Fruit fly (Drosophila melanogaster) whole organism, embryonic: Measurements from ENCODE around the gene Gyc89Da.
A peak's percentile ranks its signal among the peaks of the same experiment; 100 is the strongest.

Experiments
- Abd-B ChIP-seq: fragments of 200-800 bp; sonication (Bioruptor generic); optimal IDR thresholded peaks from 2 replicates; lab custom pipeline; 2018; ENCODE audit warnings: missing biosample characterization, mild to moderate bottlenecking, missing genetic modification characterization, moderate library complexity
- CG10147 ChIP-seq: fragments of 200-800 bp; sonication (Bioruptor generic); optimal IDR thresholded peaks from 2 replicates; lab custom pipeline; 2019; ENCODE audit warnings: missing biosample characterization, mild to moderate bottlenecking, missing genetic modification characterization, moderate library complexity
- CG12299 ChIP-seq: fragments of 200-800 bp; sonication (Bioruptor generic); optimal IDR thresholded peaks from 2 replicates; lab custom pipeline; 2018; ENCODE audit warnings: missing biosample characterization, mild to moderate bottlenecking, missing genetic modification characterization
- CG13894 ChIP-seq: fragments of 200-800 bp; sonication (Bioruptor generic); optimal IDR thresholded peaks from 3 replicates; lab custom pipeline; 2018; ENCODE audit warnings: missing biosample characterization, mild to moderate bottlenecking, missing genetic modification characterization, moderate library complexity
- CG14014 ChIP-seq: fragments of 200-800 bp; sonication (Bioruptor generic); IDR thresholded peaks from 2 replicates; pipeline ENCODE4 v1.3.6; 2022; ENCODE audit warnings: missing biosample characterization, missing genetic modification characterization
- CG14050 ChIP-seq: fragments of 200-800 bp; sonication (Bioruptor generic); IDR thresholded peaks from 3 replicates; pipeline ENCODE4 v1.3.6; 2022; ENCODE audit warnings: missing biosample characterization, missing genetic modification characterization
- CG14441 ChIP-seq: fragments of 200-800 bp; sonication (Bioruptor generic); IDR thresholded peaks from 2 replicates; pipeline ENCODE4 v1.3.6; 2022; ENCODE audit warnings: missing biosample characterization, missing genetic modification characterization
- CG15269 ChIP-seq: fragments of 200-800 bp; sonication (Bioruptor generic); optimal IDR thresholded peaks from 2 replicates; lab custom pipeline; 2018; ENCODE audit warnings: missing biosample characterization, mild to moderate bottlenecking, missing genetic modification characterization, moderate library complexity
- CG16813 ChIP-seq: fragments of 200-800 bp; sonication (Bioruptor generic); IDR thresholded peaks from 3 replicates; pipeline ENCODE4 v1.3.6; 2022; ENCODE audit warnings: missing biosample characterization, missing genetic modification characterization; ENCODE audit not compliant: partially characterized antibody
- CG32767 ChIP-seq: fragments of 200-800 bp; sonication (Bioruptor generic); IDR thresholded peaks from 2 replicates; pipeline ENCODE4 v1.3.6; 2022; ENCODE audit warnings: missing biosample characterization, missing genetic modification characterization
- CG42726 ChIP-seq: fragments of 200-800 bp; sonication (Bioruptor generic); IDR thresholded peaks from 2 replicates; pipeline ENCODE4 v1.3.6; 2022; ENCODE audit warnings: missing biosample characterization, missing genetic modification characterization; ENCODE audit not compliant: partially characterized antibody
- CG4707 ChIP-seq: fragments of 200-800 bp; sonication (Bioruptor generic); optimal IDR thresholded peaks from 2 replicates; lab custom pipeline; 2018; ENCODE audit warnings: missing biosample characterization, mild to moderate bottlenecking, missing genetic modification characterization, moderate library complexity
- CG4854 ChIP-seq: fragments of 200-800 bp; sonication (Bioruptor generic); optimal IDR thresholded peaks from 2 replicates; lab custom pipeline; 2016; ENCODE audit warnings: missing biosample characterization, missing genetic modification characterization, inconsistent platforms
- CG6272 ChIP-seq: fragments of 200-800 bp; sonication (Bioruptor generic); IDR thresholded peaks from 2 replicates; pipeline ENCODE4 v1.3.6; 2022; ENCODE audit warnings: missing biosample characterization, missing genetic modification characterization
- CG8089 ChIP-seq: fragments of 200-800 bp; sonication (Bioruptor generic); optimal IDR thresholded peaks from 3 replicates; lab custom pipeline; 2016; ENCODE audit warnings: missing biosample characterization, missing genetic modification characterization
- CG8281 ChIP-seq: fragments of 200-800 bp; sonication (Bioruptor generic); optimal IDR thresholded peaks from 2 replicates; lab custom pipeline; 2018; ENCODE audit warnings: missing biosample characterization, mild to moderate bottlenecking, missing genetic modification characterization, moderate library complexity
- CG8944 ChIP-seq: fragments of 200-800 bp; sonication (Bioruptor generic); optimal IDR thresholded peaks from 3 replicates; lab custom pipeline; 2016; ENCODE audit warnings: missing biosample characterization, missing genetic modification characterization
- CHES-1-like ChIP-seq: fragments of 200-800 bp; sonication (Bioruptor generic); optimal IDR thresholded peaks from 2 replicates; lab custom pipeline; 2016; ENCODE audit warnings: missing biosample characterization, missing genetic modification characterization
- CkIIα-i1 ChIP-seq: fragments of 200-800 bp; sonication (Bioruptor generic); IDR thresholded peaks from 2 replicates; pipeline ENCODE4 v1.3.6; 2022; ENCODE audit warnings: missing biosample characterization, missing genetic modification characterization
- Dad ChIP-seq: fragments of 200-800 bp; sonication (Bioruptor generic); optimal IDR thresholded peaks from 3 replicates; lab custom pipeline; 2016; ENCODE audit warnings: missing biosample characterization, missing genetic modification characterization
- Dbx ChIP-seq: fragments of 200-800 bp; sonication (Bioruptor generic); IDR thresholded peaks from 3 replicates; pipeline ENCODE4 v1.3.6; 2022; ENCODE audit warnings: missing biosample characterization, missing genetic modification characterization
- Deaf1 ChIP-seq: fragments of 200-800 bp; optimal IDR thresholded peaks from 3 replicates; lab custom pipeline; 2019; ENCODE audit warnings: missing biosample characterization, mild to moderate bottlenecking, missing genetic modification characterization, moderate library complexity
- Dll ChIP-seq: fragments of 200-800 bp; sonication (Bioruptor generic); IDR thresholded peaks from 4 replicates; pipeline ENCODE4 v1.3.6; 2022; ENCODE audit warnings: missing biosample characterization, missing genetic modification characterization; ENCODE audit not compliant: partially characterized antibody
- Gsc ChIP-seq: fragments of 200-800 bp; sonication (Bioruptor generic); IDR thresholded peaks from 2 replicates; pipeline ENCODE4 v1.3.6; 2022; ENCODE audit warnings: missing biosample characterization, missing genetic modification characterization
- MBD-R2 ChIP-seq: fragments of 200-800 bp; sonication (Bioruptor generic); IDR thresholded peaks from 2 replicates; pipeline ENCODE4 v1.3.6; 2022; ENCODE audit warnings: missing biosample characterization, missing genetic modification characterization
- Nf-YB ChIP-seq: fragments of 200-800 bp; sonication (Bioruptor generic); optimal IDR thresholded peaks from 3 replicates; lab custom pipeline; 2019; ENCODE audit warnings: missing biosample characterization, mild to moderate bottlenecking, missing genetic modification characterization, moderate library complexity
- Stat92E ChIP-seq, 3 experiments: fragments of >200 bp in 2 of 3; fragments of 200-800 bp in 1 of 3; sonication (Bioruptor generic) in 1 of 3; optimal IDR thresholded peaks; 2 replicates each; lab custom pipeline; 2017 to 2019; ENCODE audit warnings: missing biosample characterization in 3 of 3, missing genetic modification characterization in 3 of 3, mild to moderate bottlenecking in 1 of 3, moderate library complexity in 1 of 3
- Trl ChIP-seq, 3 experiments: fragments of >200 bp in 2 of 3; fragments of 200-800 bp in 1 of 3; sonication (Bioruptor generic) in 1 of 3; optimal IDR thresholded peaks; 2 replicates in 1 of 3; 3 replicates in 2 of 3; lab custom pipeline; 2016 to 2017; ENCODE audit warnings: missing biosample characterization in 1 of 3, missing genetic modification characterization in 1 of 3
- ac ChIP-seq: fragments of 200-800 bp; sonication (Bioruptor generic); optimal IDR thresholded peaks from 3 replicates; lab custom pipeline; 2017; ENCODE audit warnings: missing biosample characterization, mild to moderate bottlenecking, missing genetic modification characterization
- bab2 ChIP-seq: fragments of 200-800 bp; sonication (Bioruptor generic); optimal IDR thresholded peaks from 2 replicates; lab custom pipeline; 2016; ENCODE audit warnings: missing biosample characterization, missing genetic modification characterization
- btn ChIP-seq: fragments of 200-800 bp; sonication (Bioruptor generic); optimal IDR thresholded peaks from 2 replicates; lab custom pipeline; 2016; ENCODE audit warnings: missing biosample characterization, missing genetic modification characterization
- cas ChIP-seq: fragments of 200-800 bp; sonication (Bioruptor generic); IDR thresholded peaks from 2 replicates; pipeline ENCODE4 v1.3.6; 2022; ENCODE audit warnings: missing biosample characterization, missing genetic modification characterization
- cato ChIP-seq: fragments of 200-800 bp; sonication (Bioruptor generic); optimal IDR thresholded peaks from 2 replicates; lab custom pipeline; 2016; ENCODE audit warnings: missing biosample characterization, missing genetic modification characterization, borderline replicate concordance
- cg ChIP-seq: fragments of 200-800 bp; sonication (Bioruptor generic); optimal IDR thresholded peaks from 3 replicates; lab custom pipeline; 2019; ENCODE audit warnings: missing biosample characterization, mild to moderate bottlenecking, missing genetic modification characterization, moderate library complexity
- ken ChIP-seq: fragments of 200-800 bp; sonication (Bioruptor generic); IDR thresholded peaks from 3 replicates; pipeline ENCODE4 v1.3.6; 2022; ENCODE audit warnings: missing biosample characterization, missing genetic modification characterization
- kni ChIP-seq: fragments of 200-800 bp; sonication (Bioruptor generic); optimal IDR thresholded peaks from 3 replicates; lab custom pipeline; 2017; ENCODE audit warnings: mild to moderate bottlenecking, missing biosample characterization, missing genetic modification reagents, missing genetic modification characterization
- lab ChIP-seq: fragments of 200-800 bp; sonication (Bioruptor generic); optimal IDR thresholded peaks from 3 replicates; lab custom pipeline; 2017; ENCODE audit warnings: missing biosample characterization, missing genetic modification characterization, mild to moderate bottlenecking, moderate library complexity, missing genetic modification reagents
- lmd ChIP-seq: fragments of 200-800 bp; sonication (Bioruptor generic); IDR thresholded peaks from 2 replicates; pipeline ENCODE4 v1.3.6; 2022; ENCODE audit warnings: missing biosample characterization, missing genetic modification characterization
- nau ChIP-seq: fragments of 200-800 bp; sonication (Bioruptor generic); optimal IDR thresholded peaks from 3 replicates; lab custom pipeline; 2017; ENCODE audit warnings: missing biosample characterization, mild to moderate bottlenecking, missing genetic modification characterization, missing genetic modification reagents
- pnt ChIP-seq: fragments of 200-800 bp; sonication (Bioruptor generic); optimal IDR thresholded peaks from 3 replicates; lab custom pipeline; 2016; ENCODE audit warnings: missing biosample characterization, missing genetic modification characterization
- ro ChIP-seq: fragments of 200-800 bp; sonication (Bioruptor generic); IDR thresholded peaks from 2 replicates; pipeline ENCODE4 v1.3.6; 2022; ENCODE audit warnings: missing biosample characterization, missing genetic modification characterization
- row ChIP-seq: fragments of 200-800 bp; sonication (Bioruptor generic); IDR thresholded peaks from 3 replicates; pipeline ENCODE4 v1.3.6; 2022; ENCODE audit warnings: missing biosample characterization, missing genetic modification characterization
- salm ChIP-seq: fragments of 200-800 bp; sonication (Bioruptor generic); optimal IDR thresholded peaks from 2 replicates; lab custom pipeline; 2018; ENCODE audit warnings: missing biosample characterization, mild to moderate bottlenecking, missing genetic modification characterization
- sens-2 ChIP-seq: fragments of 200-800 bp; sonication (Bioruptor generic); IDR thresholded peaks from 2 replicates; pipeline ENCODE4 v1.3.6; 2022; ENCODE audit warnings: missing biosample characterization, missing genetic modification characterization
- sna ChIP-seq: fragments of 200-800 bp; sonication (Bioruptor generic); IDR thresholded peaks from 2 replicates; pipeline ENCODE4 v1.3.6; 2022; ENCODE audit warnings: missing biosample characterization, missing genetic modification characterization; ENCODE audit not compliant: partially characterized antibody
- so ChIP-seq: fragments of 200-800 bp; sonication (Bioruptor generic); IDR thresholded peaks from 3 replicates; pipeline ENCODE4 v1.3.6; 2022; ENCODE audit warnings: missing biosample characterization, missing genetic modification characterization
- trem ChIP-seq: fragments of 200-800 bp; optimal IDR thresholded peaks from 3 replicates; lab custom pipeline; 2019; ENCODE audit warnings: missing biosample characterization, mild to moderate bottlenecking, missing genetic modification characterization, moderate library complexity
- unc-4 ChIP-seq: fragments of 200-800 bp; sonication (Bioruptor generic); IDR thresholded peaks from 2 replicates; pipeline ENCODE4 v1.3.6; 2022; ENCODE audit warnings: missing biosample characterization, missing genetic modification characterization; ENCODE audit not compliant: partially characterized antibody
- zen ChIP-seq: fragments of 200-800 bp; sonication (Bioruptor generic); optimal IDR thresholded peaks from 3 replicates; lab custom pipeline; 2018; ENCODE audit warnings: missing biosample characterization, mild to moderate bottlenecking, missing genetic modification characterization, moderate library complexity

The Gyc89Da gene

DNA sequence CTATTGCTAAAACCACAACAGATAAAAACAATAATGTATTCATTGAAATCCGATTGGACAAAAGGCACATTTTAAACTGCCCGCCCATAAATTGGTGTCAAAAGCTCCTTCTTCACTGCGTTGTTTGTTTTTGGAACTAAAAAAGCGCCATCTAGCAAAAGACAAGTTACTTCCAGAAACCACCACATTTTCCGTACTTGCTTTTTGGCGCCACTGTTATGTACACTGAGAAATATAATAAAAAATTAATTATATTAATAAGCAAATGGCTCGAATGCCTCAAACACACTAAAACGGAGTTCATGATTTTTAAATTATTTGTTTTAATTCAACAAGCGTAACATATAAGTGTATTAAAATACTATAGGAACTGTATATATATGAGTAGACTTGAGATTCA lies 25.0 kb downstream of the Gyc89Da start (continued):
- TF ChIP-seq Stat92E (GFP tag; optimal IDR thresholded peaks at IDR 0.05; lab: Kevin White, UChicago) (no peak), CG14050 (GFP tag; lab: Robert Waterston, UW) (peak; percentile 83), MBD-R2 (peak; percentile 25; the same call in 1 of the 2 replicates), Nf-YB (GFP tag; lab: Kevin White, UChicago) (peak; percentile 54), Dbx (GFP tag; lab: Robert Waterston, UW) (peak; percentile 88), CG32767 (GFP tag; lab: Robert Waterston, UW) (no peak), CG12299 (tag; lab: Kevin White, UChicago) (peak; percentile 53), CkIIα-i1 (GFP tag; lab: Robert Waterston, UW) (0 out of 2 replicates have a peak, but pooled peaks have one; percentile 14), CG14014 (GFP tag; lab: Robert Waterston, UW) (peak; percentile 60), salm (tag; lab: Kevin White, UChicago) (peak; percentile 62), CG10147 (GFP tag; lab: Kevin White, UChicago) (peak; percentile 76), CG4854 (peak; percentile 72), cas (peak; percentile 67), sens-2 (GFP tag; lab: Robert Waterston, UW) (peak; percentile 75; the same call in 1 of the 2 replicates), ac (peak; percentile 29), btn (peak; percentile 10), nau (GFP tag; lab: Kevin White, UChicago) (no peak), ken (GFP tag; lab: Robert Waterston, UW) (peak; percentile 89), so (GFP tag; lab: Robert Waterston, UW) (peak; percentile 78), CG16813 (no peak), pnt (GFP tag; lab: Kevin White, UChicago) (peak; percentile 71), Trl (optimal IDR thresholded peaks at IDR 0.05; lab: Kevin White, UChicago) (no peak), Trl (GFP tag; optimal IDR thresholded peaks at IDR 0.05; lab: Kevin White, UChicago) (peak; percentile 80), CG15269 (tag; lab: Kevin White, UChicago) (peak; percentile 84), lmd (GFP tag; lab: Robert Waterston, UW) (peak; percentile 86), Abd-B (GFP tag; lab: Kevin White, UChicago) (peak; percentile 46), lab (GFP tag; lab: Kevin White, UChicago) (peak; percentile 91), cato (GFP tag; lab: Kevin White, UChicago) (peak; percentile 68), ro (GFP tag; lab: Robert Waterston, UW) (peak; percentile 61), trem (tag; lab: Kevin White, UChicago) (peak; percentile 73), Gsc (GFP tag; lab: Robert Waterston, UW) (peak; percentile 68), Dll (GFP tag; lab: Robert Waterston, UW) (no peak), Deaf1 (tag; lab: Kevin White, UChicago) (peak; percentile 59), CG6272 (GFP tag; lab: Robert Waterston, UW) (peak; percentile 69), sna (GFP tag; lab: Robert Waterston, UW) (no peak), unc-4 (GFP tag; lab: Robert Waterston, UW) (no peak), CG14441 (GFP tag; lab: Robert Waterston, UW) (peak; percentile 92), CG13894 (no peak), cg (GFP tag; lab: Kevin White, UChicago) (no peak), CG4707 (GFP tag; lab: Kevin White, UChicago) (peak; percentile 64), CG8089 (peak; percentile 49), Dad (GFP tag; lab: Kevin White, UChicago) (peak; percentile 47), CG42726 (GFP tag; lab: Robert Waterston, UW) (peak; percentile 83), CG8281 (tag; lab: Kevin White, UChicago) (peak; percentile 50), CG8944 (GFP tag; lab: Kevin White, UChicago) (peak; percentile 78), kni (GFP tag; lab: Kevin White, UChicago) (no peak), bab2 (GFP tag; lab: Kevin White, UChicago) (peak; percentile 74), CHES-1-like (GFP tag; lab: Kevin White, UChicago) (peak; percentile 33), zen (tag; lab: Kevin White, UChicago) (peak; percentile 81), row (GFP tag; lab: Robert Waterston, UW) (peak; percentile 70)
